Worm (Caenorhabditis elegans) whole organism, L1 larva: ENCODE measurements around the gene K11D12.14.
A peak's percentile ranks its signal among the peaks of the same experiment; 100 is the strongest.

Experiments used
- blmp-1 ChIP-seq: fragments of 150-350 bp; optimal IDR thresholded peaks from 2 replicates; lab custom pipeline; 2014; ENCODE audit warnings: missing biosample characterization, missing genetic modification characterization
- ceh-63 ChIP-seq: fragments of 200-800 bp; sonication (Bioruptor generic); optimal IDR thresholded peaks from 2 replicates; lab custom pipeline; 2018; ENCODE audit warnings: mild to moderate bottlenecking, missing genetic modification characterization, missing compliant biosample characterization
- ceh-8 ChIP-seq: fragments of 200-800 bp; sonication (Bioruptor generic); optimal IDR thresholded peaks from 2 replicates; lab custom pipeline; 2018; ENCODE audit warnings: mild to moderate bottlenecking, missing genetic modification characterization, moderate library complexity, missing compliant biosample characterization
- ceh-88 ChIP-seq: fragments of 200-800 bp; sonication (Bioruptor generic); IDR thresholded peaks from 2 replicates; pipeline ENCODE4 v1.3.6; 2022; ENCODE audit warnings: missing genetic modification characterization, missing compliant biosample characterization
- ceh-90 ChIP-seq: sonication (generic microtip); optimal IDR thresholded peaks from 2 replicates; lab custom pipeline; 2016; ENCODE audit warnings: missing genetic modification characterization, missing compliant biosample characterization
- ces-1 ChIP-seq: fragments of 150-350 bp; optimal IDR thresholded peaks from 2 replicates; lab custom pipeline; 2014; ENCODE audit warnings: missing biosample characterization, missing genetic modification reagents, missing genetic modification characterization
- dpl-1 ChIP-seq, 3 experiments: fragments of 150-350 bp in 2 of 3; sonication (generic microtip) in 1 of 3; optimal IDR thresholded peaks; 2 replicates each; lab custom pipeline; 2014 to 2017; ENCODE audit warnings: missing biosample characterization in 3 of 3, missing genetic modification characterization in 3 of 3, missing genetic modification reagents in 3 of 3
- efl-1 ChIP-seq, 4 experiments: fragments of 150-350 bp; optimal IDR thresholded peaks in 3 of 4; peaks in 1 of 4; 1 replicate in 1 of 4; 2 replicates in 3 of 4; lab custom pipeline; 2014; ENCODE audit warnings: missing biosample characterization in 2 of 4, missing genetic modification characterization in 2 of 4, missing genetic modification reagents in 2 of 4
- efl-3 ChIP-seq: fragments of 200-800 bp; sonication (Bioruptor generic); optimal IDR thresholded peaks from 2 replicates; lab custom pipeline; 2018; ENCODE audit warnings: mild to moderate bottlenecking, missing genetic modification characterization, missing compliant biosample characterization
- elt-2 ChIP-seq: sonication (generic microtip); optimal IDR thresholded peaks from 2 replicates; lab custom pipeline; 2016; ENCODE audit warnings: missing genetic modification characterization, mild to moderate bottlenecking, inconsistent platforms, missing compliant biosample characterization, missing genetic modification reagents
- elt-3 ChIP-seq, 6 experiments: fragments of 150-350 bp in 1 of 6; sonication (generic microtip); optimal IDR thresholded peaks; 2 replicates each; lab custom pipeline; 2017 to 2018; ENCODE audit warnings: missing biosample characterization in 6 of 6, missing genetic modification characterization in 6 of 6, inconsistent platforms in 1 of 6
- grh-1 ChIP-seq: fragments of 200-800 bp; sonication (Bioruptor generic); IDR thresholded peaks from 2 replicates; pipeline ENCODE4 v1.3.6; 2022; ENCODE audit warnings: missing genetic modification reagents, missing genetic modification characterization, missing compliant biosample characterization
- hlh-17 ChIP-seq: fragments of 200-800 bp; sonication (Bioruptor generic); optimal IDR thresholded peaks from 2 replicates; lab custom pipeline; 2018; ENCODE audit warnings: missing genetic modification characterization, mild to moderate bottlenecking, missing compliant biosample characterization, moderate library complexity, borderline replicate concordance
- irx-1 ChIP-seq: sonication (generic microtip); optimal IDR thresholded peaks from 2 replicates; lab custom pipeline; 2016; ENCODE audit warnings: missing genetic modification characterization, missing compliant biosample characterization
- jun-1 ChIP-seq: fragments of 150-350 bp; optimal IDR thresholded peaks from 2 replicates; lab custom pipeline; 2014; ENCODE audit warnings: missing biosample characterization, missing genetic modification reagents, missing genetic modification characterization
- lin-14 ChIP-seq: fragments of 200-800 bp; sonication (Bioruptor generic); optimal IDR thresholded peaks from 2 replicates; lab custom pipeline; 2018; ENCODE audit warnings: mild to moderate bottlenecking, missing genetic modification characterization, moderate library complexity, missing compliant biosample characterization
- lin-35 ChIP-seq, 2 experiments: fragments of 150-350 bp; optimal IDR thresholded peaks; 2 replicates each; lab custom pipeline; 2014; ENCODE audit warnings: missing biosample characterization in 2 of 2, missing genetic modification characterization in 2 of 2, missing genetic modification reagents in 2 of 2
- lsy-2 ChIP-seq, 2 experiments: fragments of 150-350 bp; optimal IDR thresholded peaks; 2 replicates each; lab custom pipeline; 2014; ENCODE audit warnings: missing biosample characterization in 2 of 2, missing genetic modification characterization in 2 of 2
- mab-9 ChIP-seq: fragments of 200-800 bp; sonication (Bioruptor generic); IDR thresholded peaks from 2 replicates; pipeline ENCODE4 v1.3.6; 2022; ENCODE audit warnings: missing genetic modification reagents, missing genetic modification characterization, missing compliant biosample characterization
- mdl-1 ChIP-seq, 2 experiments: fragments of 150-350 bp; optimal IDR thresholded peaks; 2 replicates each; lab custom pipeline; 2014 to 2017; ENCODE audit warnings: missing biosample characterization in 2 of 2, missing genetic modification characterization in 2 of 2, inconsistent platforms in 1 of 2
- mep-1 ChIP-seq: fragments of 150-350 bp; optimal IDR thresholded peaks from 2 replicates; lab custom pipeline; 2014; ENCODE audit warnings: missing biosample characterization, missing genetic modification characterization
- nhr-19 ChIP-seq: fragments of 200-800 bp; sonication (Bioruptor generic); conservative IDR thresholded peaks from 2 replicates; pipeline ENCODE4 v1.3.6; 2022; ENCODE audit warnings: missing genetic modification characterization, missing compliant biosample characterization
- nhr-20 ChIP-seq: sonication (generic microtip); optimal IDR thresholded peaks from 2 replicates; lab custom pipeline; 2016; ENCODE audit warnings: mild to moderate bottlenecking, missing genetic modification characterization, missing compliant biosample characterization
- nhr-237 ChIP-seq: fragments of 150-350 bp; optimal IDR thresholded peaks from 2 replicates; lab custom pipeline; 2014; ENCODE audit warnings: missing biosample characterization, missing genetic modification characterization
- nhr-28 ChIP-seq: fragments of 150-350 bp; optimal IDR thresholded peaks from 2 replicates; lab custom pipeline; 2014; ENCODE audit warnings: missing biosample characterization, missing genetic modification characterization
- nhr-71 ChIP-seq: sonication (generic microtip); optimal IDR thresholded peaks from 2 replicates; lab custom pipeline; 2016; ENCODE audit warnings: mild to moderate bottlenecking, missing genetic modification characterization, moderate library complexity, missing compliant biosample characterization
- nhr-85 ChIP-seq: sonication (generic microtip); peaks from one replicate; lab custom pipeline; 2016; ENCODE audit warnings: missing genetic modification characterization, inconsistent platforms, missing compliant biosample characterization
- nhr-90 ChIP-seq: sonication (generic microtip); optimal IDR thresholded peaks from 2 replicates; lab custom pipeline; 2016; ENCODE audit warnings: mild to moderate bottlenecking, missing genetic modification characterization, missing compliant biosample characterization; ENCODE audit not compliant: poor library complexity
- rnt-1 ChIP-seq: sonication (generic microtip); optimal IDR thresholded peaks from 2 replicates; lab custom pipeline; 2016; ENCODE audit warnings: mild to moderate bottlenecking, missing genetic modification characterization, moderate library complexity, missing compliant biosample characterization
- skn-1 ChIP-seq: fragments of 150-350 bp; optimal IDR thresholded peaks from 2 replicates; lab custom pipeline; 2014; ENCODE audit warnings: missing biosample characterization, missing genetic modification characterization
- snu-23 ChIP-seq: sonication (generic microtip); optimal IDR thresholded peaks from 2 replicates; lab custom pipeline; 2016; ENCODE audit warnings: missing genetic modification characterization, missing compliant biosample characterization
- sox-4 ChIP-seq: sonication (generic microtip); optimal IDR thresholded peaks from 2 replicates; lab custom pipeline; 2016; ENCODE audit warnings: missing genetic modification characterization, missing compliant biosample characterization
- sup-37 ChIP-seq: fragments of 200-800 bp; sonication (Bioruptor generic); optimal IDR thresholded peaks from 2 replicates; lab custom pipeline; 2018; ENCODE audit warnings: mild to moderate bottlenecking, missing genetic modification characterization, missing compliant biosample characterization
- swsn-7 ChIP-seq: sonication (generic microtip); optimal IDR thresholded peaks from 2 replicates; lab custom pipeline; 2016; ENCODE audit warnings: missing genetic modification characterization, missing compliant biosample characterization
- tbx-2 ChIP-seq: sonication (generic microtip); optimal IDR thresholded peaks from 2 replicates; lab custom pipeline; 2016; ENCODE audit warnings: missing genetic modification characterization, missing compliant biosample characterization
- unc-62 ChIP-seq: fragments of 150-350 bp; optimal IDR thresholded peaks from 2 replicates; lab custom pipeline; 2014; ENCODE audit warnings: missing biosample characterization, missing genetic modification reagents, missing genetic modification characterization
- zip-4 ChIP-seq: fragments of 200-800 bp; sonication (Bioruptor generic); optimal IDR thresholded peaks from 2 replicates; lab custom pipeline; 2018; ENCODE audit warnings: mild to moderate bottlenecking, missing genetic modification characterization, moderate library complexity, missing compliant biosample characterization

K11D12.14 gene

DNA sequence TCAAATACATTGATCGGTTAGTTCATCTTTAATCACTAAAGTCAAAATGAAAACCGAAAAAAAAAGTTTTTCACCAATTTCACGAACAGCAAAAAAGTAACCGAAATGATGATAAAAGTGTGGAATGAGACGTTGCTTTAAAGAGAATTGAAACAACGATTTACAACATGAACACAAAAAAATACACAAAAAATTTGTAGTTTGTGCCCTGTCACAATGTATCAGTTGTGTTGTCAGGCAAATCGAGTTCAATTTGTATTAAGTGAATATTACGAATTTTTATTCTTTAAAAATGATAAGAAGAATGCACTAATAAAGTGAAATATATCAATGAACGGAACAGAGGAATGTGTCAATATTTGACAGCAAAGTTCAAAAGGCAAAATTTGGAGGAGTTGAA is 17.7 kb upstream of the K11D12.14 start:
- TF ChIP-seq grh-1 (GFP tag; lab: Robert Waterston, UW) (no peak), efl-3 (GFP tag; lab: Kevin White, UChicago) (no peak), irx-1 (tag; lab: Kevin White, UChicago) (no peak), skn-1 (tag; lab: Kevin White, UChicago) (peak; percentile 3), nhr-85 (tag; lab: Kevin White, UChicago) (no peak), hlh-17 (GFP tag; lab: Kevin White, UChicago) (no peak)

DNA sequence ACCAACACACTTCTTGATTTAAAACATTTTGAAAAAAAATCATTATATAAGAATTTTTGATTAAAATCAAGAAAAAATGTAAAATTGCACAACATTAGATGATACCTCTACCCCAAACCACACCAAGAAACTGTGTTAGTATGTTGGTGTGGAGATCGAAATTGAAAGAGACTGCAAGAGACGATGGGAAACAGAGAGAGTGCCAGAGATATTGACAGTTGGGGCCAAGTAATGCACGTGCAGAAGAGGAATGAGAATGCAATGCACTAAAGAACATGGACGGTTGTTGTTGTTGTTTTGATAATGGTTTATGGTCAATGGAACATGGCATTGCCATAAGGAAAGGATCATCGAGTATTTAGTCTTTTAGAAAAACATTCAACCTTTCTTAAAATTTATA is 17.3 kb upstream of the K11D12.14 start:
- TF ChIP-seq nhr-20 (tag; lab: Kevin White, UChicago) (peak; percentile 42), efl-1 (optimal IDR thresholded peaks at IDR 0.05; lab: Kevin White, UChicago) (peak; percentile 4 to 16), efl-1 (GFP tag; optimal IDR thresholded peaks at IDR 0.05 in 1 of 2; lab: Kevin White, UChicago) (no peak), snu-23 (GFP tag; lab: Kevin White, UChicago) (peak; percentile 58), ceh-90 (no peak), ceh-8 (no peak), rnt-1 (tag; lab: Kevin White, UChicago) (peak; percentile 50), nhr-85 (tag; lab: Kevin White, UChicago) (peak; percentile 88), ces-1 (GFP tag; lab: Kevin White, UChicago) (no peak), sox-4 (tag; lab: Kevin White, UChicago) (no peak), efl-3 (GFP tag; lab: Kevin White, UChicago) (no peak), ceh-63 (no peak), blmp-1 (tag; lab: Kevin White, UChicago) (peak; percentile 29), elt-3 (tag; optimal IDR thresholded peaks at IDR 0.05; lab: Kevin White, UChicago) (peak in 1 of 6 experiments; percentile 42), lin-14 (peak; percentile 69), elt-2 (tag; lab: Kevin White, UChicago) (no peak), dpl-1 (GFP tag; optimal IDR thresholded peaks at IDR 0.05; lab: Kevin White, UChicago) (peak in 2 of 3 experiments; percentile 14 to 27), irx-1 (tag; lab: Kevin White, UChicago) (no peak), tbx-2 (tag; lab: Kevin White, UChicago) (peak; percentile 7), nhr-71 (tag; lab: Kevin White, UChicago) (peak; percentile 57), mdl-1 (tag; optimal IDR thresholded peaks at IDR 0.05; lab: Kevin White, UChicago) (peak in 1 of 2 experiments; percentile 86), nhr-90 (tag; lab: Kevin White, UChicago) (no peak), jun-1 (tag; lab: Kevin White, UChicago) (no peak), nhr-28 (tag; lab: Kevin White, UChicago) (no peak), lin-35 (GFP tag; optimal IDR thresholded peaks at IDR 0.05; lab: Kevin White, UChicago) (peak in 1 of 2 experiments; percentile 41)

DNA sequence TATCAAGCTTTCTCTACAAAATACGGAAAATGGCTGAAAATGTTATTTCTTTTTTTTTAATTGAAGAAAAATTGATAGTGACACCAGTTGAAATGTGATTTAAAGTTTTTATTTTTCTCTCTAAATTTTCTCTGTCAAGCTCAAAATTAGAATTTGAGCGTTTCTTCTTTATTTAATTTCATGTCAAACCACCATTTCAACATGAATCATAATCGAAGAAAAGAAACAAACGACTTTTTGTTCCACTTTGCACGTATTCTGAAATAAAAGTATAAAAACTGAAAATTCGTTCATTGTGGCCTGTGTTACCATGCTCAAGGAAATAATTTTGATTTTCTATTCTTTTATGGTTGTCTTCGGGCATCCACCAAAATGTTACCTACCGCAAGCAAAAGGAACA is 16.3 kb upstream of the K11D12.14 start, which contains the start of gene K11D12.13:
TSS of gene K11D12.13 (plus strand) at position 301 of the 400 bp plus-strand sequence.
- no peak for TF ChIP-seq snu-23 (GFP tag; lab: Kevin White, UChicago)
- TF ChIP-seq swsn-7 (tag; lab: Kevin White, UChicago), result no peak
- TF ChIP-seq ceh-90, result no peak
- no peak for TF ChIP-seq nhr-71 (tag; lab: Kevin White, UChicago)
- TF ChIP-seq, all 84 proteins: peak for 0

DNA sequence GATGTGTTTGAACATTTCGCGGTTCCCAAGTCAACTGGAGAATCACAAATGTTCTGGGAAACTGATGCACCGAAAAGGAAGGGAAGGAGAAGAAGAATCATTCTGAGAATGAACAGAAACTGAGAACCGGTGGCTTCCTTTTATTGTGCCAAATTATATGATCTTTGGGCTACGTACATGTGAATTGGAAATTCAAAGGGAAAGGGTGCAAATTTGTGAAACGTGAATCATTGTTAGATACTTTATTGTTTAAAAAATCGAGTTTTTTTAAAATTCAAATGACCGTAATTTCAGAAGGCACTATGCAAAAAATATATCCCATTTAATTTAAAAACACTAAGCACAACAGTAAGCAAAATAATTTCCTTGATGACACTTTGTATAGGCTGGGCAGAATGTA is 14.4 kb upstream of the K11D12.14 start, which contains the start of gene K11D12.6:
TSS of gene K11D12.6 (minus strand) at position 101 of the 400 bp plus-strand sequence.
- no peak for TF ChIP-seq unc-62 (GFP tag; lab: Kevin White, UChicago)
- no peak for TF ChIP-seq mab-9 (GFP tag; lab: Robert Waterston, UW)
- TF ChIP-seq ceh-88 (GFP tag; lab: Robert Waterston, UW), result no peak
- no peak for TF ChIP-seq nhr-237 (tag; lab: Kevin White, UChicago)
- TF ChIP-seq lsy-2 (tag; optimal IDR thresholded peaks at IDR 0.05; lab: Kevin White, UChicago), result no peak
- TF ChIP-seq sup-37 (GFP tag; lab: Kevin White, UChicago), result no peak
- TF ChIP-seq swsn-7 (tag; lab: Kevin White, UChicago), result no peak
- TF ChIP-seq nhr-19 (GFP tag; lab: Robert Waterston, UW), result no peak
- no peak for TF ChIP-seq mep-1 (tag; lab: Kevin White, UChicago)
- TF ChIP-seq ceh-90, result no peak
- no peak for TF ChIP-seq zip-4
